Worm (Caenorhabditis elegans): ENCODE measurements around the gene ZK856.7.

DNA sequence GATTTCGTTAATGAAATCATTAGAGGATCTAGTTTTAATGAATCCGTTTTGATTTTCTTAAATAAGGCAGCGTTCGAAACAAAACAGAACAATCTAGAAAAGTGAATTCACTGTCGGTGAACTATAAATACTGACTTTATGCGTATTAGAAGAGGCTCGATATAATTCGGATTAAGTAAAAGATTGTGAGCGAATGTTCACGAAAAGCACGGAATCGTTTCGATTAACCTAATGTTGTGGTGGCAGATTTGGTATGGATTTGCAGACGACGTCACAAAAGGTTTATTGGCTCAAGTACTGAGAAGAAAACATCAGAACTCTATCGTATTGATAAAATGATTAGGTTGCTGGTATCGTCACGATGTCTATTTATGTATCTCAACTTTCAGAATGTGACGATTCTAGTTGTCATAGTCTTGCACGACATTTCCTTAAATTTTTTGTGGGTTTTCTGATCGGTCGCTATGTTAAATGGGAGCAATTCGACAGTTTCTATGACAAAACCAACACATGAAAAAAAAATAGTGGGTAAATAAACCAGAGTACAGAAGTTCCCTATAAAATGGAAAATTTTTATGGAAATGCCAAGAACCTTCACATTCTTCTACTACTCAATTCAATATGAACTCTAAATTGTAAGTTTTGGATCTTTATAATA lies 27.5 kb downstream of the ZK856.7 start, which contains the start of the genes pyt-1 and fipr-7:
- TF ChIP-seq lin-13 (GFP tag; optimal IDR thresholded peaks at IDR 0.05) (no peak), zag-1 (tag; optimal IDR thresholded peaks at IDR 0.05) (no peak), unc-39 (tag; optimal IDR thresholded peaks at IDR 0.05) (no peak), nhr-11 (tag; optimal IDR thresholded peaks at IDR 0.05) (no peak), unc-62 (GFP tag; optimal IDR thresholded peaks at IDR 0.05) (no peak), nhr-12 (tag; optimal IDR thresholded peaks at IDR 0.05) (no peak), nhr-129 (tag; optimal IDR thresholded peaks at IDR 0.05) (no peak), ztf-4 (tag; optimal IDR thresholded peaks at IDR 0.05) (no peak), gmeb-1 (tag; optimal IDR thresholded peaks at IDR 0.05) (no peak), dmd-4 (tag; optimal IDR thresholded peaks at IDR 0.05) (no peak), sma-3 (GFP tag; optimal IDR thresholded peaks at IDR 0.05) (no peak), nhr-237 (tag; optimal IDR thresholded peaks at IDR 0.05) (no peak), elt-3 (tag; optimal IDR thresholded peaks at IDR 0.05) (no peak)

Measured in whole organism, L2 larva.